Worm (Caenorhabditis elegans): ENCODE data around the gene M18.6.

Gene M18.6

ce11 chrIV:12086498-12086897, 34.6 kb upstream of the M18.6 start (continued):
- TF ChIP-seq R02D3.7 (tag; optimal IDR thresholded peaks at IDR 0.05) (no peak), hif-1 (tag; optimal IDR thresholded peaks at IDR 0.05) (peak in 1 of 2 experiments; percentile 47), zip-2 (tag; optimal IDR thresholded peaks at IDR 0.05) (peak; percentile 70), F49E8.2 (tag; optimal IDR thresholded peaks at IDR 0.05; ENCODE audit: borderline replicate concordance) (peak; percentile 76), snpc-4 (tag; optimal IDR thresholded peaks at IDR 0.05) (no peak), F37D6.2 (tag; optimal IDR thresholded peaks at IDR 0.05) (peak; percentile 61), nhr-77 (tag; optimal IDR thresholded peaks at IDR 0.05) (peak; percentile 43), ceh-62 (tag; optimal IDR thresholded peaks at IDR 0.05) (no peak), unc-130 (GFP tag; optimal IDR thresholded peaks at IDR 0.05) (peak; percentile 71), lin-15B (tag; optimal IDR thresholded peaks at IDR 0.05) (no peak), tra-1 (GFP tag; IDR thresholded peaks at IDR 0.05) (peak; percentile 82), Y105C5A.15 (GFP tag; IDR thresholded peaks at IDR 0.05) (peak; percentile 94), lin-38 (GFP tag; IDR thresholded peaks at IDR 0.05) (peak; percentile 88), hlh-11 (tag; optimal IDR thresholded peaks at IDR 0.05) (peak; percentile 70), arid-1 (GFP tag; conservative IDR thresholded peaks at IDR 0.05) (peak; percentile 94), attf-4 (tag; optimal IDR thresholded peaks at IDR 0.05) (no peak), sdz-12 (GFP tag; optimal IDR thresholded peaks at IDR 0.05) (peak; percentile 75), dmd-9 (GFP tag; IDR thresholded peaks at IDR 0.05) (peak; percentile 68; the same call in 1 of the 2 replicates), mdt-29 (GFP tag; IDR thresholded peaks at IDR 0.05) (peak; percentile 18; the same call in 1 of the 2 replicates), skn-1 (tag; optimal IDR thresholded peaks at IDR 0.05) (no peak), lim-7 (GFP tag; IDR thresholded peaks at IDR 0.05) (peak; percentile 93), F26F4.8 (GFP tag; conservative IDR thresholded peaks at IDR 0.05) (peak; percentile 89), duxl-1 (tag; optimal IDR thresholded peaks at IDR 0.05; ENCODE audit: poor library complexity) (no peak), set-16 (GFP tag; IDR thresholded peaks at IDR 0.05) (peak; percentile 67), ama-1 (optimal IDR thresholded peaks at IDR 0.05) (no peak), ces-1 (GFP tag; optimal IDR thresholded peaks at IDR 0.05) (no peak), pha-4 (GFP tag; IDR thresholded peaks at IDR 0.05) (peak; percentile 91), pha-4 (tag; optimal IDR thresholded peaks at IDR 0.05) (no peak), madf-5 (GFP tag; IDR thresholded peaks at IDR 0.05) (peak; percentile 47 to 91; a peak in 2 of 4 replicates), ceh-44 (GFP tag; IDR thresholded peaks at IDR 0.05) (peak; percentile 59; the same call in 1 of the 2 replicates), nhr-41 (GFP tag; IDR thresholded peaks at IDR 0.05) (0 out of 2 replicates have a peak, but pooled peaks have one; percentile 29), nhr-11 (tag; optimal IDR thresholded peaks at IDR 0.05) (no peak), ztf-7 (tag; optimal IDR thresholded peaks at IDR 0.05) (peak; percentile 88), nhr-25 (tag; optimal IDR thresholded peaks at IDR 0.05; ENCODE audit: borderline replicate concordance, insufficient read depth) (peak; percentile 87), aha-1 (tag) (peak; percentile 99), unc-39 (tag; optimal IDR thresholded peaks at IDR 0.05) (no peak), nhr-42 (GFP tag; IDR thresholded peaks at IDR 0.05) (peak; percentile 76; the same call in 1 of the 2 replicates), hmg-1.1 (GFP tag; IDR thresholded peaks at IDR 0.05) (peak; percentile 87), cey-2 (tag; optimal IDR thresholded peaks at IDR 0.05; ENCODE audit: borderline replicate concordance, insufficient read depth) (no peak), ztf-11 (tag; optimal IDR thresholded peaks at IDR 0.05) (no peak), egl-27 (tag; optimal IDR thresholded peaks at IDR 0.05) (no peak), daf-16 (GFP tag; optimal IDR thresholded peaks at IDR 0.05) (peak; percentile 66 to 85), daf-16 (tag; optimal IDR thresholded peaks at IDR 0.05) (peak; percentile 64), Y75B8A.6 (GFP tag; IDR thresholded peaks at IDR 0.05) (0 out of 2 replicates have a peak, but pooled peaks have one; percentile 27), fos-1 (tag; optimal IDR thresholded peaks at IDR 0.05) (no peak), ZK546.5 (tag; optimal IDR thresholded peaks at IDR 0.05) (no peak), nhr-10 (tag; optimal IDR thresholded peaks at IDR 0.05) (no peak), dmd-6 (GFP tag; IDR thresholded peaks at IDR 0.05) (peak; percentile 66), php-3 (GFP tag; IDR thresholded peaks at IDR 0.05) (peak; percentile 75), unc-62 (GFP tag; optimal IDR thresholded peaks at IDR 0.05 in 1 of 2) (no peak), unc-62 (tag; optimal IDR thresholded peaks at IDR 0.05) (no peak), lsy-2 (tag; optimal IDR thresholded peaks at IDR 0.05) (peak in 1 of 2 experiments; percentile 61)
